Fruit fly (Drosophila melanogaster) whole organism, prepupa: Measurements from ENCODE around the gene AsnS.

Experiments
- Blimp-1 ChIP-seq: fragments of 200-800 bp; sonication (Bioruptor generic); optimal IDR thresholded peaks from 3 replicates; lab custom pipeline; 2017; ENCODE audit warnings: missing biosample characterization, missing genetic modification characterization, mild to moderate bottlenecking, moderate library complexity, missing genetic modification reagents
- CG10631 ChIP-seq: fragments of 200-800 bp; sonication (Bioruptor generic); optimal IDR thresholded peaks from 2 replicates; lab custom pipeline; 2016; ENCODE audit warnings: missing biosample characterization, missing genetic modification characterization
- CG11294 ChIP-seq: fragments of 200-800 bp; sonication (Bioruptor generic); IDR thresholded peaks from 2 replicates; pipeline ENCODE4 v1.3.6; 2022; ENCODE audit warnings: missing biosample characterization, missing genetic modification characterization
- CG11762 ChIP-seq: fragments of 200-800 bp; sonication (Bioruptor generic); optimal IDR thresholded peaks from 3 replicates; lab custom pipeline; 2016; ENCODE audit warnings: missing biosample characterization, missing genetic modification characterization; ENCODE audit not compliant: insufficient read depth
- CG15336 ChIP-seq: fragments of 200-800 bp; sonication (Bioruptor generic); IDR thresholded peaks from 2 replicates; pipeline ENCODE4 v1.3.6; 2022; ENCODE audit warnings: missing biosample characterization, missing genetic modification characterization
- CG1621 ChIP-seq: fragments of 200-800 bp; sonication (Bioruptor generic); optimal IDR thresholded peaks from 3 replicates; lab custom pipeline; 2018; ENCODE audit warnings: missing biosample characterization, mild to moderate bottlenecking, missing genetic modification characterization
- CG3032 ChIP-seq: fragments of 200-800 bp; optimal IDR thresholded peaks from 2 replicates; lab custom pipeline; 2019; ENCODE audit warnings: missing biosample characterization, mild to moderate bottlenecking, missing genetic modification characterization, moderate library complexity
- CG31627 ChIP-seq: fragments of 200-800 bp; sonication (Bioruptor generic); optimal IDR thresholded peaks from 3 replicates; lab custom pipeline; 2016; ENCODE audit warnings: missing biosample characterization, missing genetic modification characterization
- CG34406 ChIP-seq: fragments of 200-800 bp; sonication (Bioruptor generic); optimal IDR thresholded peaks from 3 replicates; lab custom pipeline; 2016; ENCODE audit warnings: missing biosample characterization, missing genetic modification characterization
- CG3919 ChIP-seq: fragments of 200-800 bp; sonication (Bioruptor generic); optimal IDR thresholded peaks from 3 replicates; lab custom pipeline; 2016; ENCODE audit warnings: missing biosample characterization, missing genetic modification characterization
- CG4318 ChIP-seq: fragments of 200-800 bp; sonication (Bioruptor generic); optimal IDR thresholded peaks from 3 replicates; lab custom pipeline; 2017; ENCODE audit warnings: missing biosample characterization, mild to moderate bottlenecking, missing genetic modification characterization
- CG6276 ChIP-seq: fragments of 200-800 bp; sonication (Bioruptor generic); optimal IDR thresholded peaks from 2 replicates; lab custom pipeline; 2017; ENCODE audit warnings: missing biosample characterization, mild to moderate bottlenecking, missing genetic modification characterization
- CG6808 ChIP-seq: fragments of 200-800 bp; sonication (Bioruptor generic); optimal IDR thresholded peaks from 3 replicates; lab custom pipeline; 2017; ENCODE audit warnings: missing biosample characterization, missing genetic modification characterization, mild to moderate bottlenecking, moderate library complexity, missing genetic modification reagents
- CG6854 ChIP-seq: fragments of 200-800 bp; sonication (Bioruptor generic); optimal IDR thresholded peaks from 2 replicates; lab custom pipeline; 2017; ENCODE audit warnings: missing biosample characterization, mild to moderate bottlenecking, missing genetic modification characterization
- CG7368 ChIP-seq: fragments of 200-800 bp; sonication (Bioruptor generic); optimal IDR thresholded peaks from 3 replicates; lab custom pipeline; 2016; ENCODE audit warnings: missing biosample characterization, missing genetic modification characterization
- CG8119 ChIP-seq: fragments of 200-800 bp; sonication (Bioruptor generic); IDR thresholded peaks from 3 replicates; pipeline ENCODE4 v1.3.6; 2022; ENCODE audit warnings: missing biosample characterization, missing genetic modification characterization
- CG8632 ChIP-seq: fragments of 200-800 bp; sonication (Bioruptor generic); optimal IDR thresholded peaks from 3 replicates; lab custom pipeline; 2016; ENCODE audit warnings: missing biosample characterization, missing genetic modification characterization
- CG9139 ChIP-seq: fragments of 200-800 bp; sonication (Bioruptor generic); optimal IDR thresholded peaks from 3 replicates; lab custom pipeline; 2017; ENCODE audit warnings: missing biosample characterization, mild to moderate bottlenecking, missing genetic modification characterization
- Eip78C ChIP-seq: fragments of 200-800 bp; sonication (Bioruptor generic); peaks from one replicate; lab custom pipeline; 2016; ENCODE audit warnings: missing biosample characterization, missing genetic modification characterization
- Ets21C ChIP-seq: fragments of 200-800 bp; sonication (Bioruptor generic); optimal IDR thresholded peaks from 3 replicates; lab custom pipeline; 2016; ENCODE audit warnings: missing biosample characterization, missing genetic modification characterization
- Ets96B ChIP-seq: fragments of 200-800 bp; optimal IDR thresholded peaks from 2 replicates; lab custom pipeline; 2019; ENCODE audit warnings: missing biosample characterization, mild to moderate bottlenecking, missing genetic modification characterization, moderate library complexity
- Gug ChIP-seq: fragments of 200-800 bp; sonication (Bioruptor generic); IDR thresholded peaks from 2 replicates; pipeline ENCODE4 v1.3.6; 2022; ENCODE audit warnings: missing biosample characterization, missing genetic modification characterization
- Hr39 ChIP-seq: fragments of 200-800 bp; sonication (Bioruptor generic); optimal IDR thresholded peaks from 2 replicates; lab custom pipeline; 2016; ENCODE audit warnings: missing biosample characterization, missing genetic modification characterization
- Lpt ChIP-seq: fragments of 200-800 bp; sonication (Bioruptor generic); optimal IDR thresholded peaks from 3 replicates; lab custom pipeline; 2016; ENCODE audit warnings: missing biosample characterization, missing genetic modification characterization
- OdsH ChIP-seq: fragments of 200-800 bp; sonication (Bioruptor generic); optimal IDR thresholded peaks from 3 replicates; lab custom pipeline; 2016; ENCODE audit warnings: missing biosample characterization, missing genetic modification characterization
- Smox ChIP-seq: fragments of 200-800 bp; sonication (Bioruptor generic); optimal IDR thresholded peaks from 3 replicates; lab custom pipeline; 2016; ENCODE audit warnings: missing biosample characterization, missing genetic modification characterization
- Sox102F ChIP-seq: fragments of 200-800 bp; sonication (Bioruptor generic); optimal IDR thresholded peaks from 2 replicates; lab custom pipeline; 2016; ENCODE audit warnings: missing biosample characterization, mild to moderate bottlenecking, missing genetic modification characterization
- Sox14 ChIP-seq: fragments of 200-800 bp; sonication (Bioruptor generic); optimal IDR thresholded peaks from 3 replicates; lab custom pipeline; 2016; ENCODE audit warnings: missing biosample characterization, missing genetic modification characterization
- achi ChIP-seq: fragments of 200-800 bp; sonication (Bioruptor generic); optimal IDR thresholded peaks from 3 replicates; lab custom pipeline; 2016; ENCODE audit warnings: missing biosample characterization, missing genetic modification characterization
- acj6 ChIP-seq: fragments of 200-800 bp; sonication (Bioruptor generic); optimal IDR thresholded peaks from 3 replicates; lab custom pipeline; 2016; ENCODE audit warnings: missing biosample characterization, missing genetic modification characterization
- cyc ChIP-seq: fragments of 200-800 bp; sonication (Bioruptor generic); optimal IDR thresholded peaks from 3 replicates; lab custom pipeline; 2016; ENCODE audit warnings: missing biosample characterization, missing genetic modification characterization
- dac ChIP-seq: fragments of 200-800 bp; sonication (Bioruptor generic); optimal IDR thresholded peaks from 2 replicates; lab custom pipeline; 2017; ENCODE audit warnings: missing biosample characterization, mild to moderate bottlenecking, missing genetic modification characterization
- dsx ChIP-seq: fragments of 200-800 bp; optimal IDR thresholded peaks from 3 replicates; lab custom pipeline; 2019; ENCODE audit warnings: missing biosample characterization, mild to moderate bottlenecking, missing genetic modification characterization, moderate library complexity; ENCODE audit not compliant: poor library complexity, severe bottlenecking
- eg ChIP-seq: fragments of 200-800 bp; sonication (Bioruptor generic); IDR thresholded peaks from 3 replicates; pipeline ENCODE4 v1.3.6; 2022; ENCODE audit warnings: missing biosample characterization, missing genetic modification characterization
- fd85E ChIP-seq: fragments of 200-800 bp; sonication (Bioruptor generic); optimal IDR thresholded peaks from 3 replicates; lab custom pipeline; 2016; ENCODE audit warnings: missing biosample characterization, missing genetic modification characterization
- fkh ChIP-seq: fragments of 200-800 bp; sonication (Bioruptor generic); optimal IDR thresholded peaks from 3 replicates; lab custom pipeline; 2017; ENCODE audit warnings: missing biosample characterization, mild to moderate bottlenecking, missing genetic modification characterization, moderate library complexity
- lz ChIP-seq: fragments of 200-800 bp; sonication (Bioruptor generic); optimal IDR thresholded peaks from 3 replicates; lab custom pipeline; 2016; ENCODE audit warnings: missing biosample characterization, missing genetic modification characterization
- net ChIP-seq: fragments of 200-800 bp; sonication (Bioruptor generic); optimal IDR thresholded peaks from 3 replicates; lab custom pipeline; 2016; ENCODE audit warnings: missing biosample characterization, missing genetic modification characterization
- pdm3 ChIP-seq: fragments of 200-800 bp; sonication (Bioruptor generic); optimal IDR thresholded peaks from 3 replicates; lab custom pipeline; 2016; ENCODE audit warnings: missing biosample characterization, missing genetic modification characterization
- salr ChIP-seq, 2 experiments: fragments of 200-800 bp; sonication (Bioruptor generic); optimal IDR thresholded peaks; 3 replicates each; lab custom pipeline; 2016 to 2018; ENCODE audit warnings: missing biosample characterization in 2 of 2, missing genetic modification characterization in 2 of 2, mild to moderate bottlenecking in 1 of 2
- spab ChIP-seq: fragments of 200-800 bp; sonication (Bioruptor generic); optimal IDR thresholded peaks from 2 replicates; lab custom pipeline; 2017; ENCODE audit warnings: missing biosample characterization, mild to moderate bottlenecking, missing genetic modification characterization, missing genetic modification reagents
- ss ChIP-seq, 2 experiments: fragments of 200-800 bp; sonication (Bioruptor generic); optimal IDR thresholded peaks; 2 replicates in 1 of 2; 3 replicates in 1 of 2; lab custom pipeline; 2017 to 2018; ENCODE audit warnings: mild to moderate bottlenecking in 2 of 2, missing biosample characterization in 2 of 2, missing genetic modification characterization in 2 of 2, moderate library complexity in 1 of 2
- svp ChIP-seq: fragments of 200-800 bp; sonication (Bioruptor generic); peaks from one replicate; lab custom pipeline; 2016; ENCODE audit warnings: missing biosample characterization, missing genetic modification characterization

AsnS gene

dm6 chr3L:21171905-21172304, 1.0 kb upstream of the AsnS start, which contains the start of gene Ac78C (continued):
- TF ChIP-seq CG6854 (GFP tag; lab: Kevin White, UChicago): peak; percentile 88
- peak; percentile 78 for TF ChIP-seq CG9139 (GFP tag; lab: Kevin White, UChicago)
- TF ChIP-seq CG6808 (GFP tag; lab: Kevin White, UChicago): peak; percentile 73
- peak; percentile 79 for TF ChIP-seq CG11762 (GFP tag; lab: Kevin White, UChicago)
- TF ChIP-seq CG10631 (GFP tag; lab: Kevin White, UChicago): peak; percentile 81
- peak; percentile 85 for TF ChIP-seq Lpt (GFP tag; lab: Kevin White, UChicago)
- peak; percentile 82 for TF ChIP-seq acj6
- peak; percentile 91 for TF ChIP-seq eg (GFP tag; lab: Robert Waterston, UW)
- TF ChIP-seq Ets96B (tag; lab: Kevin White, UChicago): peak; percentile 83
- peak; percentile 87 for TF ChIP-seq CG8119 (GFP tag; lab: Robert Waterston, UW)
- peak; percentile 67 for TF ChIP-seq fd85E (GFP tag; lab: Kevin White, UChicago)
- peak; percentile 94 for TF ChIP-seq Eip78C (GFP tag; lab: Kevin White, UChicago)
- TF ChIP-seq Smox (GFP tag; lab: Kevin White, UChicago): peak; percentile 77
- peak; percentile 87 for TF ChIP-seq net
- peak; percentile 78 for TF ChIP-seq CG1621 (tag; lab: Kevin White, UChicago)
- peak; percentile 81 for TF ChIP-seq Sox14 (GFP tag; lab: Kevin White, UChicago)
- peak; percentile 88 for TF ChIP-seq CG15336
- peak; percentile 87 for TF ChIP-seq CG6276 (GFP tag; lab: Kevin White, UChicago)
- peak; percentile 89 for TF ChIP-seq CG7368 (GFP tag; lab: Kevin White, UChicago)
- peak; percentile 85 for TF ChIP-seq dac (GFP tag; lab: Kevin White, UChicago)
- peak; percentile 96 for TF ChIP-seq fkh (GFP tag; lab: Kevin White, UChicago)
- peak; percentile 87 for TF ChIP-seq lz (GFP tag; lab: Kevin White, UChicago)
- TF ChIP-seq CG31627 (GFP tag; lab: Kevin White, UChicago): peak; percentile 86
- TF ChIP-seq CG3919 (GFP tag; lab: Kevin White, UChicago): peak; percentile 89
- TF ChIP-seq achi (GFP tag; lab: Kevin White, UChicago): peak; percentile 84
- TF ChIP-seq spab (GFP tag; lab: Kevin White, UChicago): peak; percentile 68
- peak; percentile 86 for TF ChIP-seq Hr39 (GFP tag; lab: Kevin White, UChicago)
- TF ChIP-seq CG11294 (GFP tag; lab: Robert Waterston, UW): peak; percentile 82
- TF ChIP-seq svp: peak; percentile 91
- peak; percentile 80 for TF ChIP-seq Ets21C
- peak; percentile 87 for TF ChIP-seq cyc
- TF ChIP-seq CG8632 (GFP tag; lab: Kevin White, UChicago): peak; percentile 76
- TF ChIP-seq Sox102F (GFP tag; lab: Kevin White, UChicago): peak; percentile 81
- TF ChIP-seq pdm3 (GFP tag; lab: Kevin White, UChicago): peak; percentile 88
- peak; percentile 86 for TF ChIP-seq OdsH (GFP tag; lab: Kevin White, UChicago)
- TF ChIP-seq dsx (GFP tag; lab: Kevin White, UChicago): peak; percentile 70
- peak; percentile 24 to 59 for TF ChIP-seq salr (GFP tag; optimal IDR thresholded peaks at IDR 0.05; lab: Kevin White, UChicago)
- peak; percentile 75 for TF ChIP-seq CG34406 (GFP tag; lab: Kevin White, UChicago)
- TF ChIP-seq CG4318: peak; percentile 82
- TF ChIP-seq CG3032 (tag; lab: Kevin White, UChicago): peak; percentile 81
- peak; percentile 90 for TF ChIP-seq Gug
- TF ChIP-seq Blimp-1 (GFP tag; lab: Kevin White, UChicago): peak; percentile 51
- TF ChIP-seq, all 60 proteins: peak for 59

- peak; percentile 15 for TF ChIP-seq Eip78C (GFP tag; lab: Kevin White, UChicago)
- TF ChIP-seq ss (GFP tag; optimal IDR thresholded peaks at IDR 0.05; lab: Kevin White, UChicago): no peak
These were observed 2.0 kb downstream of the AsnS start for dm6 chr3L:21174962-21175361.
